Worm (Caenorhabditis elegans) whole organism, L2 larva: ENCODE results near the gene myo-5.

Source experiments
- R02D3.7 ChIP-seq: fragments of 150-350 bp; optimal IDR thresholded peaks from 2 replicates; lab custom pipeline; 2014; ENCODE audit warnings: missing biosample characterization, missing genetic modification characterization
- blmp-1 ChIP-seq: sonication (generic microtip); optimal IDR thresholded peaks from 2 replicates; lab custom pipeline; 2017; ENCODE audit warnings: missing genetic modification characterization, mild to moderate bottlenecking, missing compliant biosample characterization, antibody characterized with exemption, moderate library complexity; ENCODE audit not compliant: insufficient read depth
- fos-1 ChIP-seq: fragments of 150-350 bp; optimal IDR thresholded peaks from 2 replicates; lab custom pipeline; 2014; ENCODE audit warnings: missing biosample characterization, missing genetic modification characterization
- lin-11 ChIP-seq: fragments of 150-350 bp; sonication (generic microtip); optimal IDR thresholded peaks from 2 replicates; lab custom pipeline; 2014; ENCODE audit warnings: missing biosample characterization, missing genetic modification characterization, inconsistent platforms, mixed read lengths
- nhr-10 ChIP-seq: sonication (generic microtip); optimal IDR thresholded peaks from 2 replicates; lab custom pipeline; 2017; ENCODE audit warnings: missing biosample characterization, missing genetic modification characterization
- snpc-4 ChIP-seq: fragments of 150-350 bp; optimal IDR thresholded peaks from 2 replicates; lab custom pipeline; 2014; ENCODE audit warnings: missing biosample characterization, missing genetic modification characterization
- unc-39 ChIP-seq: fragments of 150-350 bp; optimal IDR thresholded peaks from 2 replicates; lab custom pipeline; 2014; ENCODE audit warnings: missing biosample characterization, missing genetic modification characterization
- unc-62 ChIP-seq: fragments of 150-350 bp; optimal IDR thresholded peaks from 2 replicates; lab custom pipeline; 2014; ENCODE audit warnings: missing biosample characterization, missing genetic modification reagents, missing genetic modification characterization
- zag-1 ChIP-seq: fragments of 150-350 bp; optimal IDR thresholded peaks from 2 replicates; lab custom pipeline; 2014; ENCODE audit warnings: missing biosample characterization, missing genetic modification characterization

DNA sequence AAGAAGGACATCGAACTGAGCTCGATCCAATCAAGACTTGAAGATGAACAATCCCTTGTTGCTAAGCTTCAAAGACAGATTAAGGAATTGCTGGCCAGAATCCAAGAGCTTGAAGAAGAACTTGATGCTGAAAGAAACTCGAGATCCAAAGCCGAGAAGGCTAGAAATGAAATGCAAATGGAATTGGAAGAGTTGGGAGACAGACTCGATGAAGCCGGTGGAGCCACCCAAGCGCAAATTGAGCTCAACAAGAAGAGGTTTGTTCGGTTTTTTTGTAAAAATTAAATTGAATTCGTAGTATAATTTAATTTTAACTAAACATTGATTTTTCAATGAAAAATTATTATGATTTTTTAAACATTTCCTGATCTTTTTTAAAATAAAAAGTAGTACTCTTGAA is 5.8 kb downstream of the myo-5 start:
- TF ChIP-seq nhr-10 (tag; lab: Kevin White, UChicago): no peak
- TF ChIP-seq snpc-4: no peak
- no peak for TF ChIP-seq fos-1 (tag; lab: Kevin White, UChicago)
- TF ChIP-seq blmp-1 (tag; lab: Kevin White, UChicago): no peak
- no peak for TF ChIP-seq unc-39 (tag; lab: Kevin White, UChicago)
- TF ChIP-seq R02D3.7 (tag; lab: Kevin White, UChicago): no peak
- TF ChIP-seq unc-62 (GFP tag; lab: Kevin White, UChicago): no peak
- no peak for TF ChIP-seq zag-1 (tag; lab: Kevin White, UChicago)
- TF ChIP-seq lin-11: no peak
